Fruit fly (Drosophila melanogaster) whole organism, adult: Measurements from ENCODE around the gene stg1.

Experiments used
- CG14711 ChIP-seq: fragments of 200-800 bp; sonication (Bioruptor generic); optimal IDR thresholded peaks from 2 replicates; lab custom pipeline; 2018; ENCODE audit warnings: missing biosample characterization, mild to moderate bottlenecking, missing genetic modification characterization, moderate library complexity
- CG1620 ChIP-seq: fragments of 200-800 bp; sonication (Bioruptor generic); optimal IDR thresholded peaks from 2 replicates; lab custom pipeline; 2016; ENCODE audit warnings: missing biosample characterization, missing genetic modification characterization
- kay ChIP-seq: fragments of 200-800 bp; sonication (Bioruptor generic); peaks from one replicate; lab custom pipeline; 2016; ENCODE audit warnings: missing biosample characterization, missing genetic modification characterization, borderline replicate concordance
- toe ChIP-seq: fragments of 200-800 bp; sonication (Bioruptor generic); optimal IDR thresholded peaks from 2 replicates; lab custom pipeline; 2016; ENCODE audit warnings: missing biosample characterization, missing genetic modification characterization

stg1 gene

DNA sequence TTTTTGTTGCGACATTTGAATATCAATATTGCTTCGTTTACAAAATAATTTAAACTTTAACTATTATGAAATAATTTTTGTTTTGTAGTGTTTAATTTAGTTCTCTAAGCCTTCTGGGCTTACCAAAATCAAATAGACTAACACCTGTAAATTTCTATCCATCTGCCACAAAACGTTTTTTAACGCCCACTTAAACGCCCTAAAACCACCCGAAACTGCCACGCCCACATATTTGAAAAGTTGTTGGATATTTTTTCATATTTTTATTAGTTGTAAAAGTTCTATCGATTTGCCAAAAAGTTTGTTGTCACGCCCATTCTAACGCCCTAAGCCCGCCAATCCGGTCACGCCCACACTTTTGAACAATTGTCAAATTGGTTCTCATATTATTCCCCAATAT, 53.3 kb downstream of the stg1 start, which contains the start of gene CG45154:
CG45154 (minus strand) TSS at position 101 of the 400 bp plus-strand sequence.
- TF ChIP-seq kay (GFP tag; lab: Kevin White, UChicago) (no peak), CG14711 (tag; lab: Kevin White, UChicago) (no peak), toe (GFP tag; lab: Kevin White, UChicago) (no peak), CG1620 (GFP tag; lab: Kevin White, UChicago) (no peak)
